Fruit fly (Drosophila melanogaster) whole organism, embryonic: ENCODE data around the gene CG34283.

Experiments
- CG10147 ChIP-seq: fragments of 200-800 bp; sonication (Bioruptor generic); optimal IDR thresholded peaks from 2 replicates; lab custom pipeline; 2019; ENCODE audit warnings: missing biosample characterization, mild to moderate bottlenecking, missing genetic modification characterization, moderate library complexity
- CG10366 ChIP-seq: fragments of 200-800 bp; sonication (Bioruptor generic); IDR thresholded peaks from 2 replicates; pipeline ENCODE4 v1.3.6; 2022; ENCODE audit warnings: missing biosample characterization, missing genetic modification characterization
- CG10431 ChIP-seq: fragments of 200-800 bp; sonication (Bioruptor generic); optimal IDR thresholded peaks from 3 replicates; lab custom pipeline; 2018; ENCODE audit warnings: missing biosample characterization, mild to moderate bottlenecking, missing genetic modification characterization
- CG10654 ChIP-seq: fragments of 200-800 bp; sonication (Bioruptor generic); optimal IDR thresholded peaks from 2 replicates; lab custom pipeline; 2016; ENCODE audit warnings: missing biosample characterization, missing genetic modification characterization
- CG10979 ChIP-seq: fragments of 200-800 bp; sonication (Bioruptor generic); optimal IDR thresholded peaks from 2 replicates; lab custom pipeline; 2018; ENCODE audit warnings: missing biosample characterization, mild to moderate bottlenecking, missing genetic modification characterization, moderate library complexity
- CG12155 ChIP-seq: fragments of 200-800 bp; sonication (Bioruptor generic); optimal IDR thresholded peaks from 3 replicates; lab custom pipeline; 2016; ENCODE audit warnings: missing biosample characterization, missing genetic modification characterization
- CG2120 ChIP-seq: fragments of 200-800 bp; sonication (Bioruptor generic); optimal IDR thresholded peaks from 3 replicates; lab custom pipeline; 2016; ENCODE audit warnings: missing biosample characterization, missing genetic modification characterization
- CG30020 ChIP-seq: fragments of 200-800 bp; optimal IDR thresholded peaks from 2 replicates; lab custom pipeline; 2019; ENCODE audit warnings: missing biosample characterization, mild to moderate bottlenecking, missing genetic modification characterization, moderate library complexity
- CG3407 ChIP-seq: fragments of 200-800 bp; sonication (Bioruptor generic); optimal IDR thresholded peaks from 2 replicates; lab custom pipeline; 2018; ENCODE audit warnings: missing biosample characterization, mild to moderate bottlenecking, missing genetic modification characterization
- CG34376 ChIP-seq: fragments of 200-800 bp; sonication (Bioruptor generic); optimal IDR thresholded peaks from 2 replicates; lab custom pipeline; 2018; ENCODE audit warnings: missing biosample characterization, mild to moderate bottlenecking, missing genetic modification characterization
- CG42726 ChIP-seq: fragments of 200-800 bp; sonication (Bioruptor generic); IDR thresholded peaks from 2 replicates; pipeline ENCODE4 v1.3.6; 2022; ENCODE audit warnings: missing biosample characterization, missing genetic modification characterization; ENCODE audit not compliant: partially characterized antibody
- CG4282 ChIP-seq: fragments of 200-800 bp; sonication (Bioruptor generic); optimal IDR thresholded peaks from 2 replicates; lab custom pipeline; 2016; ENCODE audit warnings: missing biosample characterization, missing genetic modification characterization
- CG6765 ChIP-seq: fragments of 200-800 bp; sonication (Bioruptor generic); optimal IDR thresholded peaks from 3 replicates; lab custom pipeline; 2017; ENCODE audit warnings: missing biosample characterization, mild to moderate bottlenecking, missing genetic modification characterization
- CG8944 ChIP-seq: fragments of 200-800 bp; sonication (Bioruptor generic); optimal IDR thresholded peaks from 3 replicates; lab custom pipeline; 2016; ENCODE audit warnings: missing biosample characterization, missing genetic modification characterization
- CG9437 ChIP-seq: fragments of 200-800 bp; sonication (Bioruptor generic); optimal IDR thresholded peaks from 2 replicates; lab custom pipeline; 2018; ENCODE audit warnings: missing biosample characterization, mild to moderate bottlenecking, missing genetic modification characterization
- CG9727 ChIP-seq: fragments of 200-800 bp; sonication (Bioruptor generic); optimal IDR thresholded peaks from 3 replicates; lab custom pipeline; 2017; ENCODE audit warnings: missing biosample characterization, mild to moderate bottlenecking, missing genetic modification characterization
- CTCF ChIP-seq: fragments of 200-800 bp; sonication (Bioruptor generic); optimal IDR thresholded peaks from 2 replicates; lab custom pipeline; 2017; ENCODE audit warnings: missing biosample characterization, mild to moderate bottlenecking, missing genetic modification characterization, moderate library complexity
- Camta ChIP-seq: fragments of 200-800 bp; sonication (Bioruptor generic); optimal IDR thresholded peaks from 2 replicates; lab custom pipeline; 2016; ENCODE audit warnings: missing biosample characterization, missing genetic modification characterization
- Deaf1 ChIP-seq: fragments of 200-800 bp; optimal IDR thresholded peaks from 3 replicates; lab custom pipeline; 2019; ENCODE audit warnings: missing biosample characterization, mild to moderate bottlenecking, missing genetic modification characterization, moderate library complexity
- Fer1 ChIP-seq: fragments of 200-800 bp; sonication (Bioruptor generic); optimal IDR thresholded peaks from 2 replicates; lab custom pipeline; 2017; ENCODE audit warnings: missing biosample characterization, mild to moderate bottlenecking, missing genetic modification characterization
- HmgZ ChIP-seq: fragments of 200-800 bp; sonication (Bioruptor generic); optimal IDR thresholded peaks from 2 replicates; lab custom pipeline; 2018; ENCODE audit warnings: missing biosample characterization, mild to moderate bottlenecking, missing genetic modification characterization
- Hmr ChIP-seq: fragments of 200-800 bp; sonication (Bioruptor generic); optimal IDR thresholded peaks from 3 replicates; lab custom pipeline; 2017; ENCODE audit warnings: mild to moderate bottlenecking, missing biosample characterization, missing genetic modification reagents, missing genetic modification characterization
- Hr3 ChIP-seq: fragments of 200-800 bp; sonication (Bioruptor generic); optimal IDR thresholded peaks from 3 replicates; lab custom pipeline; 2016; ENCODE audit warnings: missing biosample characterization, missing genetic modification characterization
- Kr ChIP-seq: fragments of 200-800 bp; sonication (Bioruptor generic); optimal IDR thresholded peaks from 2 replicates; lab custom pipeline; 2017; ENCODE audit warnings: missing biosample characterization, mild to moderate bottlenecking, missing genetic modification characterization
- Med ChIP-seq: fragments of 200-800 bp; sonication (Bioruptor generic); peaks from one replicate; lab custom pipeline; 2016; ENCODE audit warnings: missing biosample characterization, missing genetic modification characterization, mild to moderate bottlenecking, inconsistent platforms, moderate library complexity
- Meics ChIP-seq: fragments of 200-800 bp; sonication (Bioruptor generic); optimal IDR thresholded peaks from 2 replicates; lab custom pipeline; 2017; ENCODE audit warnings: missing biosample characterization, mild to moderate bottlenecking, missing genetic modification characterization
- NC2α ChIP-seq: fragments of 200-800 bp; sonication (Bioruptor generic); optimal IDR thresholded peaks from 2 replicates; lab custom pipeline; 2016; ENCODE audit warnings: missing biosample characterization, missing genetic modification characterization
- NfI ChIP-seq: fragments of 200-800 bp; sonication (Bioruptor generic); optimal IDR thresholded peaks from 3 replicates; lab custom pipeline; 2018; ENCODE audit warnings: missing biosample characterization, mild to moderate bottlenecking, missing genetic modification characterization, moderate library complexity
- Ravus ChIP-seq: fragments of 200-800 bp; sonication (Bioruptor generic); IDR thresholded peaks from 2 replicates; pipeline ENCODE4 v1.3.6; 2022; ENCODE audit warnings: missing biosample characterization, missing genetic modification characterization
- Rx ChIP-seq: fragments of 200-800 bp; sonication (Bioruptor generic); IDR thresholded peaks from 2 replicates; pipeline ENCODE4 v1.3.6; 2022; ENCODE audit warnings: missing biosample characterization, missing genetic modification characterization
- Stat92E ChIP-seq, 3 experiments: fragments of >200 bp in 2 of 3; fragments of 200-800 bp in 1 of 3; sonication (Bioruptor generic) in 1 of 3; optimal IDR thresholded peaks; 2 replicates each; lab custom pipeline; 2017 to 2019; ENCODE audit warnings: missing biosample characterization in 3 of 3, missing genetic modification characterization in 3 of 3, mild to moderate bottlenecking in 1 of 3, moderate library complexity in 1 of 3
- Trl ChIP-seq, 3 experiments: fragments of >200 bp in 2 of 3; fragments of 200-800 bp in 1 of 3; sonication (Bioruptor generic) in 1 of 3; optimal IDR thresholded peaks; 2 replicates in 1 of 3; 3 replicates in 2 of 3; lab custom pipeline; 2016 to 2017; ENCODE audit warnings: missing biosample characterization in 1 of 3, missing genetic modification characterization in 1 of 3
- chinmo ChIP-seq: fragments of 200-800 bp; sonication (Bioruptor generic); IDR thresholded peaks from 4 replicates; pipeline ENCODE4 v1.3.6; 2022; ENCODE audit warnings: missing biosample characterization, missing genetic modification characterization; ENCODE audit not compliant: partially characterized antibody
- chn ChIP-seq: fragments of 200-800 bp; sonication (Bioruptor generic); optimal IDR thresholded peaks from 2 replicates; lab custom pipeline; 2016; ENCODE audit warnings: missing biosample characterization, missing genetic modification characterization
- crol ChIP-seq: fragments of 200-800 bp; sonication (Bioruptor generic); IDR thresholded peaks from 2 replicates; pipeline ENCODE4 v1.3.6; 2022; ENCODE audit warnings: missing biosample characterization, missing genetic modification characterization
- fru ChIP-seq: fragments of >200 bp; optimal IDR thresholded peaks from 2 replicates; lab custom pipeline; 2017
- gce ChIP-seq: fragments of 200-800 bp; sonication (Bioruptor generic); IDR thresholded peaks from 3 replicates; pipeline ENCODE4 v1.3.6; 2022; ENCODE audit warnings: missing biosample characterization, missing genetic modification characterization
- gem ChIP-seq: fragments of 200-800 bp; sonication (Bioruptor generic); optimal IDR thresholded peaks from 2 replicates; lab custom pipeline; 2019; ENCODE audit warnings: missing biosample characterization, mild to moderate bottlenecking, missing genetic modification characterization, moderate library complexity
- hb ChIP-seq: fragments of 200-800 bp; sonication (Bioruptor generic); IDR thresholded peaks from 3 replicates; pipeline ENCODE4 v1.3.6; 2022; ENCODE audit warnings: missing biosample characterization, missing genetic modification characterization; ENCODE audit not compliant: partially characterized antibody
- hbn ChIP-seq: fragments of 200-800 bp; sonication (Bioruptor generic); IDR thresholded peaks from 2 replicates; pipeline ENCODE4 v1.3.6; 2022; ENCODE audit warnings: missing biosample characterization, missing genetic modification characterization; ENCODE audit not compliant: partially characterized antibody
- ind ChIP-seq: fragments of 200-800 bp; sonication (Bioruptor generic); optimal IDR thresholded peaks from 3 replicates; lab custom pipeline; 2016; ENCODE audit warnings: missing biosample characterization, missing genetic modification characterization
- lbe ChIP-seq: fragments of 200-800 bp; sonication (Bioruptor generic); optimal IDR thresholded peaks from 2 replicates; lab custom pipeline; 2016; ENCODE audit warnings: missing biosample characterization, mild to moderate bottlenecking, missing genetic modification characterization
- pb ChIP-seq: fragments of 200-800 bp; sonication (Bioruptor generic); optimal IDR thresholded peaks from 3 replicates; lab custom pipeline; 2016; ENCODE audit warnings: missing biosample characterization, missing genetic modification characterization
- ro ChIP-seq: fragments of 200-800 bp; sonication (Bioruptor generic); IDR thresholded peaks from 2 replicates; pipeline ENCODE4 v1.3.6; 2022; ENCODE audit warnings: missing biosample characterization, missing genetic modification characterization
- sd ChIP-seq: fragments of 200-800 bp; sonication (Bioruptor generic); optimal IDR thresholded peaks from 3 replicates; lab custom pipeline; 2018; ENCODE audit warnings: missing biosample characterization, mild to moderate bottlenecking, missing genetic modification characterization, moderate library complexity
- sens ChIP-seq: fragments of 200-800 bp; sonication (Bioruptor generic); peaks from one replicate; lab custom pipeline; 2016; ENCODE audit warnings: missing biosample characterization, missing genetic modification characterization
- seq ChIP-seq: fragments of 200-800 bp; sonication (Bioruptor generic); IDR thresholded peaks from 2 replicates; pipeline ENCODE4 v1.3.6; 2022; ENCODE audit warnings: missing biosample characterization, missing genetic modification characterization
- sna ChIP-seq: fragments of 200-800 bp; sonication (Bioruptor generic); IDR thresholded peaks from 2 replicates; pipeline ENCODE4 v1.3.6; 2022; ENCODE audit warnings: missing biosample characterization, missing genetic modification characterization; ENCODE audit not compliant: partially characterized antibody
- tin ChIP-seq: fragments of 200-800 bp; sonication (Bioruptor generic); optimal IDR thresholded peaks from 3 replicates; lab custom pipeline; 2016; ENCODE audit warnings: missing biosample characterization, missing genetic modification characterization

CG34283 gene

dm6 chr3R:18743270-18743922 lies 21.0 kb upstream of the CG34283 start, which contains the start of gene Mekk1 (continued):
- TF ChIP-seq gem: peak; percentile 63
- no peak for TF ChIP-seq NC2α (GFP tag; lab: Kevin White, UChicago)
- peak; percentile 21 for TF ChIP-seq CG9727 (GFP tag; lab: Kevin White, UChicago)
- TF ChIP-seq CG3407 (GFP tag; lab: Kevin White, UChicago): no peak
- no peak for TF ChIP-seq CG30020
- TF ChIP-seq Deaf1: no peak
- no peak for TF ChIP-seq ro (GFP tag; lab: Robert Waterston, UW)
- peak; percentile 18 for TF ChIP-seq CG9437 (GFP tag; lab: Kevin White, UChicago)
- peak; percentile 49 for TF ChIP-seq CG8944 (GFP tag; lab: Kevin White, UChicago)
- no peak for TF ChIP-seq Ravus (GFP tag; lab: Robert Waterston, UW)
- peak; percentile 63 for TF ChIP-seq NfI (GFP tag; lab: Kevin White, UChicago)
- TF ChIP-seq Kr (GFP tag; lab: Kevin White, UChicago): no peak
- peak; percentile 6 for TF ChIP-seq CG10654 (GFP tag; lab: Kevin White, UChicago)
- TF ChIP-seq tin: peak; percentile 51
- TF ChIP-seq Stat92E (GFP tag; optimal IDR thresholded peaks at IDR 0.05; lab: Kevin White, UChicago): peak in 1 of 3 experiments; percentile 52
- peak; percentile 48; the same call in 1 of the 2 replicates for TF ChIP-seq sna
- TF ChIP-seq CG6765: peak; percentile 1
- peak; percentile 66 for TF ChIP-seq CG34376 (GFP tag; lab: Kevin White, UChicago)
- peak; percentile 79 for TF ChIP-seq CG2120 (GFP tag; lab: Kevin White, UChicago)
- peak; percentile 56 for TF ChIP-seq Meics (GFP tag; lab: Kevin White, UChicago)
- TF ChIP-seq Hr3 (GFP tag; lab: Kevin White, UChicago): peak; percentile 12
- no peak for TF ChIP-seq CG42726 (GFP tag; lab: Robert Waterston, UW)
- TF ChIP-seq hb (GFP tag; lab: Robert Waterston, UW): peak; percentile 63; the same call in 1 of the 3 replicates
- peak; percentile 2 for TF ChIP-seq CG10979
- peak; percentile 7 for TF ChIP-seq CG10431 (GFP tag; lab: Kevin White, UChicago)
- TF ChIP-seq Fer1 (GFP tag; lab: Kevin White, UChicago): peak; percentile 73
- TF ChIP-seq chn (GFP tag; lab: Kevin White, UChicago): no peak
- no peak for TF ChIP-seq Rx (GFP tag; lab: Robert Waterston, UW)
- no peak for TF ChIP-seq fru (lab: Kevin White, UChicago)
- no peak for TF ChIP-seq gce (GFP tag; lab: Robert Waterston, UW)
- TF ChIP-seq HmgZ (tag; lab: Kevin White, UChicago): peak; percentile 49
- TF ChIP-seq CG4282 (GFP tag; lab: Kevin White, UChicago): peak; percentile 8
- TF ChIP-seq ind: peak; percentile 52
- TF ChIP-seq hbn (GFP tag; lab: Robert Waterston, UW): peak; percentile 53; the same call in 1 of the 2 replicates
- no peak for TF ChIP-seq CG10366 (GFP tag; lab: Robert Waterston, UW)
- TF ChIP-seq Camta (GFP tag; lab: Kevin White, UChicago): peak; percentile 19
- no peak for TF ChIP-seq pb (GFP tag; lab: Kevin White, UChicago)

DNA sequence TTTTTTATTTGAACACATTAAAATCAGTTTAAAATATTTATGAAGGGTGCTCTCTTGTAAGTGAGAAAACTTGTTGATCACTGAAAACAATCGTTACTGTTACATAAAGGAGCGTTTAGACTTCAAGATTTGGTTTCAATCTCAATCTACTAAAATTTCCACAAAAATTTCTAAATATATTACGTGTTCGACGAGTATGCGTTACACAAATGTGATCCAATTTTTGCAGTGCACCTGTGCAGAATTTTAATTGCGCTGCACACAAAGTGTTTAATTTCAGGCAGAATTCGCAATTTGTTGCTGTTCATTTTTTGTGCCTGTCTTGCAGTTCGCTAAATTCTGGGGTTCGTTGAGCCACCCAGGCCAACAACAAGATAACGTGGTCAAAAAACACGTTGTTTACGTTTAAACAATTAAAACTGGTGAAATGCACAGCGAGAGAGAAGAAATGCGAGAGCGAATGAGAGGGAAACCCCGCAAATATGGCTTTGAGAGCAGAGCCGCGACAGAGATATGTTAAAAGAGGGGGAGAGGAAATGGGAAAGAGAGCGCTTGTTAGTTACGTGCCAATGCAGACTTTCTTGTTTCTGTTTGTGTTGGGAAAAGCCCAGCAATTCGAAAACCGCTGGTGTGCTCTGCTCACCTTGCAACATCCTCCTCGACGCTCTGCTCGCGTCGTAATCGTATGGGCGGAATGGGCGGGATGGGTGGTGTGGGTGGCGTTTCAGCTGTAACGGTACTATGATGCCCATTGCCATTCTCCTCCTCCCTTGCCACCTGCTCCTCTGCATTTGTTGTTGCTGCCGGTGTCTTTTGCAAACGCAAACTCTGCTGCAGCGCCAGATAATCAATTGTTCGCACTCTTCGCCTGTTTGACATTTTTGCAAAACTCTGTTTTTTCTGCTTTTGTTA lies 20.2 kb upstream of the CG34283 start:
- no peak for TF ChIP-seq CG12155 (GFP tag; lab: Kevin White, UChicago)
- 0 out of 4 replicates have a peak, but pooled peaks have one; percentile 1 for TF ChIP-seq chinmo (GFP tag; lab: Robert Waterston, UW)
- TF ChIP-seq CTCF (GFP tag; lab: Kevin White, UChicago): no peak
- TF ChIP-seq sens (GFP tag; lab: Kevin White, UChicago): peak; percentile 69
- peak; percentile 67 for TF ChIP-seq crol
- 0 out of 2 replicates have a peak, but pooled peaks have one; percentile 12 for TF ChIP-seq seq (GFP tag; lab: Robert Waterston, UW)
- TF ChIP-seq CG10147 (GFP tag; lab: Kevin White, UChicago): no peak
- no peak for TF ChIP-seq fru (lab: Kevin White, UChicago)
- no peak for TF ChIP-seq Hmr
- TF ChIP-seq Trl (optimal IDR thresholded peaks at IDR 0.05; lab: Kevin White, UChicago): peak; percentile 86 to 89
- TF ChIP-seq Trl (GFP tag; optimal IDR thresholded peaks at IDR 0.05; lab: Kevin White, UChicago): no peak
- peak; percentile 36 for TF ChIP-seq lbe (GFP tag; lab: Kevin White, UChicago)
- no peak for TF ChIP-seq sd
- TF ChIP-seq Med: peak; percentile 59
